Worm (Caenorhabditis elegans) whole organism, L2 larva: ENCODE data around the gene F31D5.6.

ENCODE experiments used
- F13H6.1 ChIP-seq: sonication (generic microtip); optimal IDR thresholded peaks from 2 replicates; lab custom pipeline; 2016; ENCODE audit warnings: missing genetic modification characterization, missing compliant biosample characterization
- R02D3.7 ChIP-seq: fragments of 150-350 bp; optimal IDR thresholded peaks from 2 replicates; lab custom pipeline; 2014; ENCODE audit warnings: missing biosample characterization, missing genetic modification characterization
- ZK546.5 ChIP-seq: sonication (generic microtip); optimal IDR thresholded peaks from 2 replicates; lab custom pipeline; 2017; ENCODE audit warnings: missing biosample characterization, missing genetic modification characterization
- alr-1 ChIP-seq: fragments of 150-350 bp; optimal IDR thresholded peaks from 2 replicates; lab custom pipeline; 2014; ENCODE audit warnings: missing biosample characterization, missing genetic modification characterization
- aly-2 ChIP-seq: fragments of 150-350 bp; optimal IDR thresholded peaks from 2 replicates; lab custom pipeline; 2014; ENCODE audit warnings: missing biosample characterization, missing genetic modification characterization
- ama-1 ChIP-seq: fragments of 150-350 bp; optimal IDR thresholded peaks from 2 replicates; lab custom pipeline; 2018; ENCODE audit warnings: inconsistent platforms
- blmp-1 ChIP-seq: sonication (generic microtip); optimal IDR thresholded peaks from 2 replicates; lab custom pipeline; 2017; ENCODE audit warnings: missing genetic modification characterization, mild to moderate bottlenecking, missing compliant biosample characterization, antibody characterized with exemption, moderate library complexity; ENCODE audit not compliant: insufficient read depth
- ceh-16 ChIP-seq: fragments of 150-350 bp; optimal IDR thresholded peaks from 2 replicates; lab custom pipeline; 2014; ENCODE audit warnings: missing biosample characterization, missing genetic modification characterization
- dmd-4 ChIP-seq: sonication (generic microtip); optimal IDR thresholded peaks from 2 replicates; lab custom pipeline; 2017; ENCODE audit warnings: missing biosample characterization, missing genetic modification characterization
- elt-1 ChIP-seq: fragments of 150-350 bp; optimal IDR thresholded peaks from 2 replicates; lab custom pipeline; 2014; ENCODE audit warnings: missing biosample characterization, missing genetic modification characterization
- elt-3 ChIP-seq: sonication (generic microtip); optimal IDR thresholded peaks from 2 replicates; lab custom pipeline; 2017; ENCODE audit warnings: missing biosample characterization, missing genetic modification characterization
- fos-1 ChIP-seq: fragments of 150-350 bp; optimal IDR thresholded peaks from 2 replicates; lab custom pipeline; 2014; ENCODE audit warnings: missing biosample characterization, missing genetic modification characterization
- gmeb-1 ChIP-seq: fragments of 150-350 bp; optimal IDR thresholded peaks from 2 replicates; lab custom pipeline; 2014; ENCODE audit warnings: missing biosample characterization, missing genetic modification characterization
- lin-11 ChIP-seq: fragments of 150-350 bp; sonication (generic microtip); optimal IDR thresholded peaks from 2 replicates; lab custom pipeline; 2014; ENCODE audit warnings: missing biosample characterization, missing genetic modification characterization, inconsistent platforms, mixed read lengths
- lin-39 ChIP-seq: fragments of 150-350 bp; optimal IDR thresholded peaks from 2 replicates; lab custom pipeline; 2014; ENCODE audit warnings: missing biosample characterization, missing genetic modification reagents, missing genetic modification characterization
- lsy-2 ChIP-seq, 2 experiments: fragments of 150-350 bp in 1 of 2; sonication (generic microtip) in 1 of 2; optimal IDR thresholded peaks; 2 replicates each; lab custom pipeline; 2014 to 2017; ENCODE audit warnings: missing biosample characterization in 2 of 2, missing genetic modification characterization in 2 of 2
- mbf-1 ChIP-seq: sonication (generic microtip); optimal IDR thresholded peaks from 2 replicates; lab custom pipeline; 2017; ENCODE audit warnings: missing biosample characterization, missing genetic modification characterization
- mdl-1 ChIP-seq, 2 experiments: fragments of 150-350 bp in 1 of 2; sonication (generic microtip) in 1 of 2; optimal IDR thresholded peaks; 2 replicates each; lab custom pipeline; 2017; ENCODE audit warnings: missing biosample characterization in 2 of 2, missing genetic modification characterization in 2 of 2
- nhr-10 ChIP-seq: sonication (generic microtip); optimal IDR thresholded peaks from 2 replicates; lab custom pipeline; 2017; ENCODE audit warnings: missing biosample characterization, missing genetic modification characterization
- nhr-23 ChIP-seq: fragments of 150-350 bp; optimal IDR thresholded peaks from 2 replicates; lab custom pipeline; 2014; ENCODE audit warnings: missing biosample characterization, missing genetic modification reagents, missing genetic modification characterization
- nhr-237 ChIP-seq: fragments of 150-350 bp; optimal IDR thresholded peaks from 2 replicates; lab custom pipeline; 2014; ENCODE audit warnings: missing biosample characterization, missing genetic modification characterization
- nhr-25 ChIP-seq: fragments of 150-350 bp; sonication (generic microtip); optimal IDR thresholded peaks from 3 replicates; lab custom pipeline; 2014; ENCODE audit warnings: missing biosample characterization, missing genetic modification characterization
- nhr-6 ChIP-seq: fragments of 150-350 bp; optimal IDR thresholded peaks from 2 replicates; lab custom pipeline; 2014; ENCODE audit warnings: missing biosample characterization, missing genetic modification characterization
- nhr-77 ChIP-seq: fragments of 150-350 bp; optimal IDR thresholded peaks from 2 replicates; lab custom pipeline; 2014; ENCODE audit warnings: missing biosample characterization, missing genetic modification characterization
- peb-1 ChIP-seq: fragments of 150-350 bp; optimal IDR thresholded peaks from 2 replicates; lab custom pipeline; 2014; ENCODE audit warnings: missing biosample characterization, missing genetic modification characterization
- sem-4 ChIP-seq: fragments of 150-350 bp; optimal IDR thresholded peaks from 2 replicates; lab custom pipeline; 2014; ENCODE audit warnings: missing biosample characterization, missing genetic modification reagents, missing genetic modification characterization
- skn-1 ChIP-seq: sonication (generic microtip); optimal IDR thresholded peaks from 2 replicates; lab custom pipeline; 2017; ENCODE audit warnings: missing biosample characterization, missing genetic modification characterization
- sma-3 ChIP-seq: sonication (generic microtip); optimal IDR thresholded peaks from 2 replicates; lab custom pipeline; 2016; ENCODE audit warnings: missing genetic modification reagents, missing genetic modification characterization, missing compliant biosample characterization
- sma-9 ChIP-seq, 2 experiments: fragments of 150-350 bp in 1 of 2; sonication (generic microtip) in 1 of 2; optimal IDR thresholded peaks; 2 replicates each; lab custom pipeline; 2014 to 2016; ENCODE audit warnings: missing genetic modification characterization in 2 of 2, mild to moderate bottlenecking in 1 of 2, missing biosample characterization in 1 of 2, missing compliant biosample characterization in 1 of 2, missing genetic modification reagents in 1 of 2, moderate library complexity in 1 of 2
- snpc-4 ChIP-seq: fragments of 150-350 bp; optimal IDR thresholded peaks from 2 replicates; lab custom pipeline; 2014; ENCODE audit warnings: missing biosample characterization, missing genetic modification characterization
- unc-55 ChIP-seq: fragments of 150-350 bp; sonication (generic microtip); optimal IDR thresholded peaks from 3 replicates; lab custom pipeline; 2014; ENCODE audit warnings: missing biosample characterization, missing genetic modification reagents, missing genetic modification characterization
- unc-62 ChIP-seq: fragments of 150-350 bp; optimal IDR thresholded peaks from 2 replicates; lab custom pipeline; 2014; ENCODE audit warnings: missing biosample characterization, missing genetic modification reagents, missing genetic modification characterization
- zag-1 ChIP-seq: fragments of 150-350 bp; optimal IDR thresholded peaks from 2 replicates; lab custom pipeline; 2014; ENCODE audit warnings: missing biosample characterization, missing genetic modification characterization
- ztf-11 ChIP-seq: sonication (generic microtip); optimal IDR thresholded peaks from 2 replicates; lab custom pipeline; 2017; ENCODE audit warnings: missing biosample characterization, missing genetic modification characterization

Gene F31D5.6

ce11 chrII:4238963-4239362 is 29.5 kb downstream of the F31D5.6 start:
- TF ChIP-seq ama-1 (lab: Kevin White, UChicago) (no peak), ZK546.5 (no peak), F13H6.1 (no peak), sem-4 (tag; lab: Kevin White, UChicago) (no peak), elt-3 (tag; lab: Kevin White, UChicago) (no peak), zag-1 (tag; lab: Kevin White, UChicago) (no peak), peb-1 (tag; lab: Kevin White, UChicago) (no peak)

- TF ChIP-seq skn-1 (tag; lab: Kevin White, UChicago) (no peak), nhr-77 (no peak), sma-3 (GFP tag; lab: Kevin White, UChicago) (no peak), aly-2 (tag; lab: Kevin White, UChicago) (no peak), ama-1 (lab: Kevin White, UChicago) (no peak), lin-39 (tag; lab: Kevin White, UChicago) (no peak), fos-1 (tag; lab: Kevin White, UChicago) (no peak), blmp-1 (tag; lab: Kevin White, UChicago) (no peak)
Observed at ce11 chrII:4244959-4245358, 35.5 kb downstream of the F31D5.6 start.

- no peak for TF ChIP-seq zag-1 (tag; lab: Kevin White, UChicago)
- TF ChIP-seq R02D3.7 (tag; lab: Kevin White, UChicago), result no peak
- TF ChIP-seq nhr-77, result no peak
- TF ChIP-seq unc-55 (GFP tag; lab: Kevin White, UChicago), result no peak
- TF ChIP-seq elt-1 (tag; lab: Kevin White, UChicago), result no peak
- TF ChIP-seq nhr-237 (tag; lab: Kevin White, UChicago), result no peak
- TF ChIP-seq peb-1 (tag; lab: Kevin White, UChicago), result no peak
- no peak for TF ChIP-seq ama-1 (lab: Kevin White, UChicago)
- TF ChIP-seq nhr-10, result no peak
- no peak for TF ChIP-seq ceh-16
- TF ChIP-seq mbf-1 (tag; lab: Kevin White, UChicago), result no peak
- no peak for TF ChIP-seq alr-1
- TF ChIP-seq dmd-4 (tag; lab: Kevin White, UChicago), result no peak
- no peak for TF ChIP-seq unc-62 (GFP tag; lab: Kevin White, UChicago)
Observed at ce11 chrII:4246897-4247296, 37.4 kb downstream of the F31D5.6 start, which contains the start of gene gpa-11. Gene gpa-11 (plus strand): TSS chrII:4247197.

- TF ChIP-seq lin-39 (tag; lab: Kevin White, UChicago), result no peak
- TF ChIP-seq nhr-77, result no peak
- TF ChIP-seq blmp-1 (tag; lab: Kevin White, UChicago), result no peak
- TF ChIP-seq lsy-2 (tag; optimal IDR thresholded peaks at IDR 0.05; lab: Kevin White, UChicago), result no peak
- TF ChIP-seq mdl-1 (tag; optimal IDR thresholded peaks at IDR 0.05; lab: Kevin White, UChicago), result no peak
- no peak for TF ChIP-seq nhr-23
- no peak for TF ChIP-seq nhr-237 (tag; lab: Kevin White, UChicago)
- TF ChIP-seq zag-1 (tag; lab: Kevin White, UChicago), result no peak
- TF ChIP-seq ztf-11 (tag; lab: Kevin White, UChicago), result no peak
- TF ChIP-seq F13H6.1, result no peak
- TF ChIP-seq fos-1 (tag; lab: Kevin White, UChicago), result no peak
- no peak for TF ChIP-seq lin-11 (tag; lab: Kevin White, UChicago)
- no peak for TF ChIP-seq gmeb-1 (tag; lab: Kevin White, UChicago)
- TF ChIP-seq skn-1 (tag; lab: Kevin White, UChicago), result no peak
- TF ChIP-seq dmd-4 (tag; lab: Kevin White, UChicago), result no peak
- TF ChIP-seq nhr-10, result no peak
- TF ChIP-seq sma-9 (GFP tag; optimal IDR thresholded peaks at IDR 0.05; lab: Kevin White, UChicago), result no peak
- TF ChIP-seq sma-9 (tag; optimal IDR thresholded peaks at IDR 0.05; lab: Kevin White, UChicago), result no peak
- no peak for TF ChIP-seq nhr-6
- no peak for TF ChIP-seq ama-1 (lab: Kevin White, UChicago)
- TF ChIP-seq nhr-25 (tag; lab: Kevin White, UChicago), result no peak
Observed at ce11 chrII:4256541-4257001, 47.1 kb downstream of the F31D5.6 start, which contains the start of gene C16A11.7. Gene C16A11.7 (minus strand): TSS chrII:4256951.

ce11 chrII:4258683-4259082 is 49.2 kb downstream of the F31D5.6 start, which contains the start of gene clec-135:
Gene clec-135 (minus strand): TSS chrII:4258783.
- TF ChIP-seq snpc-4 (no peak), unc-62 (GFP tag; lab: Kevin White, UChicago) (no peak), skn-1 (tag; lab: Kevin White, UChicago) (no peak), fos-1 (tag; lab: Kevin White, UChicago) (no peak)
